Worm (Caenorhabditis elegans) whole organism, midembryonic: Measurements from ENCODE around the gene C05E11.7.

Experiments
- T22C8.4 ChIP-seq: fragments of 200-800 bp; sonication (Bioruptor generic); IDR thresholded peaks from 2 replicates; pipeline ENCODE4 v1.3.6; 2022; ENCODE audit warnings: missing genetic modification characterization, missing compliant biosample characterization
- cog-1 ChIP-seq: sonication (generic microtip); optimal IDR thresholded peaks from 2 replicates; lab custom pipeline; 2016; ENCODE audit warnings: missing genetic modification characterization, missing compliant biosample characterization
- flt-1 ChIP-seq: fragments of 200-800 bp; sonication (Bioruptor generic); IDR thresholded peaks from 2 replicates; pipeline ENCODE4 v1.3.6; 2022; ENCODE audit warnings: missing genetic modification characterization, missing compliant biosample characterization
- klf-2 ChIP-seq: fragments of 200-800 bp; sonication (Bioruptor generic); conservative IDR thresholded peaks from 2 replicates; pipeline ENCODE4 v1.3.6; 2022; ENCODE audit warnings: missing genetic modification reagents, missing genetic modification characterization, missing compliant biosample characterization
- med-1 ChIP-seq: sonication (generic microtip); optimal IDR thresholded peaks from 2 replicates; lab custom pipeline; 2017; ENCODE audit warnings: missing genetic modification characterization, mild to moderate bottlenecking, missing compliant biosample characterization, antibody characterized with exemption, missing genetic modification reagents; ENCODE audit not compliant: insufficient read depth
- ref-1 ChIP-seq: fragments of 200-800 bp; sonication (Bioruptor generic); conservative IDR thresholded peaks from 2 replicates; pipeline ENCODE4 v1.3.6; 2022; ENCODE audit warnings: missing genetic modification reagents, missing genetic modification characterization, missing compliant biosample characterization
- tab-1 ChIP-seq: fragments of 200-800 bp; sonication (Bioruptor generic); IDR thresholded peaks from 2 replicates; pipeline ENCODE4 v1.3.6; 2022; ENCODE audit warnings: missing genetic modification characterization, missing compliant biosample characterization
- ztf-23 ChIP-seq: fragments of 200-800 bp; sonication (Bioruptor generic); IDR thresholded peaks from 2 replicates; pipeline ENCODE4 v1.3.6; 2022; ENCODE audit warnings: missing genetic modification reagents, missing genetic modification characterization, missing compliant biosample characterization
- ztf-29 ChIP-seq: fragments of 200-800 bp; sonication (Bioruptor generic); IDR thresholded peaks from 2 replicates; pipeline ENCODE4 v1.3.6; 2022; ENCODE audit warnings: missing genetic modification reagents, missing genetic modification characterization, missing compliant biosample characterization

Gene C05E11.7

DNA sequence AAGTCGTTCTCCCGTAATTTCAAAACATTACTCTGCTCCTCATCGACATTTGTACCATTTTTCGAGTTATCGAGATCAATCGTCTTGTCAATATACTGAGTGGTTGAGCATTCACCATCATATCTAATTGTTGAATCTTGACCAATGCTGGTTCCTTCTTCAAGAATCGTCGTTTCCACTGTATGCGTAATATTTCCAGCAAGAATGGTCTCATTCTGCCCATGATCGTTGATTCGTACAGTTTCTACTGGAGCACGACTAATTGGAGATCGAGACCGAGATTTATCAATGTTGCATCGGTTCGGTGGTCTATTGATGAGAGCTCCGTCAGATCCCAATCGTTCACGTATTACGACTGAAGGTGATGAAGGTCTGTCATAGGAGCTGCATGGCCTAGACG lies 14.0 kb upstream of the C05E11.7 start:
- TF ChIP-seq klf-2 (GFP tag; lab: Robert Waterston, UW) (no peak), ztf-29 (GFP tag; lab: Robert Waterston, UW) (no peak), cog-1 (tag; lab: Kevin White, UChicago) (no peak), T22C8.4 (GFP tag; lab: Robert Waterston, UW) (no peak), ref-1 (GFP tag; lab: Robert Waterston, UW) (no peak), ztf-23 (GFP tag; lab: Robert Waterston, UW) (no peak)

DNA sequence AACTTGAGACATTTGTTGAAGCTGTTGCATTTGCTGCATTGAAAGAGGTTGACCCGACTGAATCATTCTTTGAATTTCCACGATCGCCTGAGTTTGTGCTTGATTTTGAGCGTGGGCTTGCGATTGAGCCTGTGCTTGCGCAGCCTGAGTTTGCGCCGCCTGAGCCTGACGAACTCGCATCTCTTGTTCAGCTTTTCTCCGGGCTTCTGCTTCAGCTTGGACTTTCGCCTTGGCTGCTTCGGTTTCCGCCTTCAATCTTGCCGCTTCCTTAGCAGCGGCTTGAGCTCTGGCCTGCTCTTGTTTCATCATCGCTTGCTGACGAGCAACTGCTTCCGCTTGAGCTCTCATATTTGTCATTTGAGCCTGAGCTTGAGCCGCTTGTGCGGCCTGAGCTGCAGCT lies 11.9 kb upstream of the C05E11.7 start:
- TF ChIP-seq ref-1 (GFP tag; lab: Robert Waterston, UW) (no peak), med-1 (no peak), klf-2 (GFP tag; lab: Robert Waterston, UW) (no peak), ztf-23 (GFP tag; lab: Robert Waterston, UW) (no peak), flt-1 (GFP tag; lab: Robert Waterston, UW) (no peak)

DNA sequence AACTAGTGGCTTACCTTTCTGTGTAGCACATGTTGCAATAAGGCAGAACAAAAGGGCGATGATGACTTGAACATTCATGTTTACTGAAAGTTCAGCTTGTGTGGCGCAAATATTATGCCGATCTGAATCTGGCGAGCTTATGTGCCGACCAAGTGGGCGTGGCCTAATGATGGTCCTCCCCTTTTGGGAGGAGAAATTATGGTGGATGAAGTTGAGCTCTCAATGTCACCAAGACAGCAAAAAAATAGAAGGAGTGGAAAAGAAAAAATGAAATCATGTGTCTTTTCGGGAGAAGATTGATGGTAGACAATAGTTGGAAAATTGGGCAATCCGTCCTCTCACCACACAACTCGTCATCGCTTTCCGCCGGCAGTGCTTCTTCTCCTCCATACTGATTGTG lies 6.8 kb upstream of the C05E11.7 start, which contains the start of gene flp-12:
TSS of gene flp-12 (minus strand) at position 101 of the 400 bp plus-strand sequence.
- no peak for TF ChIP-seq cog-1 (tag; lab: Kevin White, UChicago)
- TF ChIP-seq T22C8.4 (GFP tag; lab: Robert Waterston, UW): no peak
- no peak for TF ChIP-seq ztf-23 (GFP tag; lab: Robert Waterston, UW)
- TF ChIP-seq flt-1 (GFP tag; lab: Robert Waterston, UW): no peak
- no peak for TF ChIP-seq klf-2 (GFP tag; lab: Robert Waterston, UW)
- no peak for TF ChIP-seq ztf-29 (GFP tag; lab: Robert Waterston, UW)
- TF ChIP-seq med-1: no peak
- TF ChIP-seq tab-1: no peak
- no peak for TF ChIP-seq ref-1 (GFP tag; lab: Robert Waterston, UW)

DNA sequence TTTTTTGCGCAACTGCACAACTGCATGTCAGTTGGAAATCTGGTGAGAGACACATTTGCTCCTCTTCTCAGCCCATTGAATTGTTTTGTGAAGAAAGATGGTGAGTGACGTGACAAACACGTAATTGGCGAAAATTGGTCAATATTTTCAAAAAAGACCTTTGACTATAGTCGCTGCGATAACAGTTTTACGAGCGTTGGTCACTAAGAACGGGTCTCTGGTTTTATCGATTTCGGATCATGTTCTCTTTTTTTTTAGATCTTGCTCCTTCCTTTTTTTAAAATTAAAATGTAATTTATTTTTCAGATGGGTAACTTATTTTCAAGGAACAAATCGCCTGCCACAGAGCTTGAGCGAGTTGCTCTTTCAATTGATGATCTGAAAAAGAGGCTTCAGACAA lies 3.0 kb upstream of the C05E11.7 start, which contains the start of gene lnp-1:
TSS of gene lnp-1 (plus strand) at position 301 of the 400 bp plus-strand sequence.
- TF ChIP-seq tab-1 (no peak), ztf-23 (GFP tag; lab: Robert Waterston, UW) (no peak), med-1 (no peak), T22C8.4 (GFP tag; lab: Robert Waterston, UW) (no peak), klf-2 (GFP tag; lab: Robert Waterston, UW) (no peak)

DNA sequence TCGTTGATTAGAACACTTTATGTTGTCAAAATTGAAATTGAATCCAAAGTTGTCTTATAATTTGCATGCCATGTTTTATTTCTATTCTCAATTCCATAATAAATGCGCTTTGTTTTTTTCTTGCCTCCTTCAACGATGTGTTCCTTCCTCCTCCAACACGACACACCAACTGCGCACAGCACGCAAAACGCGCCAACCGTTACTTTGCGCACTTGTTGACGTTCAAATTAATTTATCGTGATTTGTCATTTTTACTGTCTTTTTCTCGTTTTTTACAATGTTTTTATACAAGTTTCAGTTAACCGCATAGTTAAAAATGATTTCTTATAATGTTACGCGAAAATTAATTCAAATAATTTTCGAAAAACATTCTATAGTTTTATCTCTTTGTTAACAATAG lies 2.5 kb upstream of the C05E11.7 start:
- no peak for TF ChIP-seq ztf-23 (GFP tag; lab: Robert Waterston, UW)
- no peak for TF ChIP-seq T22C8.4 (GFP tag; lab: Robert Waterston, UW)
- no peak for TF ChIP-seq flt-1 (GFP tag; lab: Robert Waterston, UW)
- no peak for TF ChIP-seq med-1
- TF ChIP-seq klf-2 (GFP tag; lab: Robert Waterston, UW): no peak

DNA sequence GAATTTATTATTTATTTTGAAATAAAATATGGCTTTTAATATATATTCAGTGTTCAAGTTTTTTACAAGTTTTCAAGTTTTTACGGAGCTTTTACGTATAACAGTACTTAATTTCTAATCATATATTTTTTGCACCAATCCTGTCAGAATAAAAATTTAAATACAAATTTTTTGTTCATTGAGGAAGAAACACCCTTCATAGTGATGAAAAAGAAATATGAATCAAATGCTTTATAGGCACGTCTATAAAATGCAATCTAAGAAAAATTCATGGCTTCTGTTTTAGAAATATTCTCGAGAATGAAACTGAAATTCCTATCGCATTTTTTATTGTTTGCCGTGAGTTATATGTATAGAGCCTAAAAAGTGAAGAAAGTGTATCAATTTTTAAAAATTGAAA lies 1.1 kb upstream of the C05E11.7 start, which contains the start of gene C05E11.2:
TSS of gene C05E11.2 (plus strand) at position 301 of the 400 bp plus-strand sequence.
- no peak for TF ChIP-seq flt-1 (GFP tag; lab: Robert Waterston, UW)
- TF ChIP-seq ztf-29 (GFP tag; lab: Robert Waterston, UW): no peak
- no peak for TF ChIP-seq T22C8.4 (GFP tag; lab: Robert Waterston, UW)
- TF ChIP-seq ref-1 (GFP tag; lab: Robert Waterston, UW): no peak
- no peak for TF ChIP-seq tab-1
- TF ChIP-seq ztf-23 (GFP tag; lab: Robert Waterston, UW): no peak
- no peak for TF ChIP-seq klf-2 (GFP tag; lab: Robert Waterston, UW)
- TF ChIP-seq med-1: no peak
- no peak for TF ChIP-seq cog-1 (tag; lab: Kevin White, UChicago)

DNA sequence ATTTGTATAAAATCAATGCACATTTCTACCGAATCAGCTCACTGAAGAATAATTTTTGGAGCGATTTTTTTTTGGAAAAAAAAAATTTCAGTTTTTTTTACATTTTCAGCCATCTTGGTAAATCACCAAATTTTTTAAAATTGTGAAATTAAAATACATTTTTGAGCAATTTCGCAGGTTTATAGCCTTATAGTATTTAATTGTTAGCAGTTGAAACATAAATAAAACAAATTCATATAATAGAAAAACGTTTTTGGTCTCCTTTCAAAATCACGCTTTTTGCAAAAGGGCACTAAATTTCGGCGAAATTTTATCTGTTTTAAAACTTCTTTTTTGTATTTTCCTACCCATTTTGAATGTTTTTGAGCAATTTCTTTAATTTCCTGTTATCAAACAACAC lies 6.9 kb downstream of the C05E11.7 start:
- TF ChIP-seq T22C8.4 (GFP tag; lab: Robert Waterston, UW) (no peak), ref-1 (GFP tag; lab: Robert Waterston, UW) (no peak), ztf-23 (GFP tag; lab: Robert Waterston, UW) (no peak), tab-1 (no peak), ztf-29 (GFP tag; lab: Robert Waterston, UW) (no peak), klf-2 (GFP tag; lab: Robert Waterston, UW) (no peak), flt-1 (GFP tag; lab: Robert Waterston, UW) (no peak), cog-1 (tag; lab: Kevin White, UChicago) (no peak), med-1 (no peak)

DNA sequence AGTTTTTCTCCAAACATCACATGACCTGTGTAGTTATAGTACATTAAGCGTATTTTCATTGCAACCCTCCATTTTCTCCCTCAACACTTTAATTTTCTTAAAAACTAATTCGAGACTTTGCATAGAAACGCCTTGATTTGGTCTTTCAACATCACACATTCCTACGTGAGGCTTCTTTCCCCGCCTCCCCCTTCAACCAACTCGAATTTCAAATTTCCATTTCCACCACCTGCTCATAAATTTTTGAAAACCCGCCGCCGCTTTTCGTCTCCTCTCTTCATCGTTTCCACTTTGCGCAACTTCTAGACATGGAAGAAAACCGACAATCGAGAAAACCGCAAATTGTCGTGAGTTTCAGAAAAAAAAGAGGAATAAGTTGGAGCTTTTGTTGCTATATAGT lies 7.5 kb downstream of the C05E11.7 start, which contains the start of gene C05E11.3:
TSS of gene C05E11.3 (plus strand) at position 301 of the 400 bp plus-strand sequence.
- no peak for TF ChIP-seq ref-1 (GFP tag; lab: Robert Waterston, UW)
- no peak for TF ChIP-seq cog-1 (tag; lab: Kevin White, UChicago)
- TF ChIP-seq ztf-23 (GFP tag; lab: Robert Waterston, UW): no peak
- TF ChIP-seq med-1: no peak
- TF ChIP-seq flt-1 (GFP tag; lab: Robert Waterston, UW): no peak
- no peak for TF ChIP-seq ztf-29 (GFP tag; lab: Robert Waterston, UW)
- no peak for TF ChIP-seq T22C8.4 (GFP tag; lab: Robert Waterston, UW)
- TF ChIP-seq tab-1: no peak
- TF ChIP-seq klf-2 (GFP tag; lab: Robert Waterston, UW): no peak

DNA sequence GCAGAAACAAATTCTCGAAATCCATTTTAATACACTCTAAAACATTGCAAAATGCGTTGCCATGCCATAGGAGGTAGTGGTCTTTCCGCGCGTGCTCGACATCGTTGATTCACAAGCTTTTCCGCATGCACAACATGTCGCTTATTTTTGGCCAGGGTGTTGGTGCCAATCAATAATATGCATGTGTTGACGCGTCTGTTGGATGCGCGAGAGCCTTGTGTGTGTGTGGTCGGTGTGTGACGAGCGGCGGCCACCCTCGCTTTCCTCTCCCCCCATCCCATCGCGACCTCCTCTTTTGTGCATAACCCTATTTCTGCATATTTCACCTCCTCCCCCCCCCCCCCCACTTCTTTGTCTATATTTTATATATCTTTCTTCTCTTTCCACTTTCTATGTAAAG lies 9.2 kb downstream of the C05E11.7 start:
- TF ChIP-seq cog-1 (tag; lab: Kevin White, UChicago) (peak; percentile 42), T22C8.4 (GFP tag; lab: Robert Waterston, UW) (peak; percentile 74; the same call in 1 of the 2 replicates), ztf-29 (GFP tag; lab: Robert Waterston, UW) (no peak), ztf-23 (GFP tag; lab: Robert Waterston, UW) (no peak), flt-1 (GFP tag; lab: Robert Waterston, UW) (peak; percentile 60; the same call in 1 of the 2 replicates)

DNA sequence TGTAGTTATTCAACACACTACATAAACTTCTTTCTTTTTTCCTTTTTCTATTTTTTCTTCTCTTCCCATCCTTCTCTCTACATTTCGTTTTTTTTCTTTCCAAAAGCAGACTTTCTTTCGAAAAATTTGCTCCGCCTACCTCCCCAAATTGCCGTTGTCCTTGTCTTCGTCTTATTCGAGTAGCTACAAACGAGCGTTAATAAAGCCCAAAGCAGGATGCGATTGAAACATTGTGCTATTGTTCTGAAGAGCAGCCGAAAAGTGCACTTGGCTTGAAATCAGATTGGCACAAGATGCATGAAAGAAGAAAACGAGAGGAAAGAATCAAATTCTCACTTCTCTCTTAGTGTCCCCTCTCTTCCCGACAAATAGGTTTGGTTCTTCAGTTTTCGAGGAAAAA lies 10.6 kb downstream of the C05E11.7 start:
- TF ChIP-seq flt-1 (GFP tag; lab: Robert Waterston, UW) (no peak), ztf-23 (GFP tag; lab: Robert Waterston, UW) (no peak), ref-1 (GFP tag; lab: Robert Waterston, UW) (no peak), T22C8.4 (GFP tag; lab: Robert Waterston, UW) (no peak), tab-1 (no peak), klf-2 (GFP tag; lab: Robert Waterston, UW) (no peak), ztf-29 (GFP tag; lab: Robert Waterston, UW) (no peak), cog-1 (tag; lab: Kevin White, UChicago) (no peak), med-1 (no peak)
